Worm (Caenorhabditis elegans): ENCODE measurements around the gene fbxb-34.

fbxb-34 gene

ce11 chrII:621141-621540, 33.5 kb downstream of the fbxb-34 start:
- TF ChIP-seq nhr-11 (tag; optimal IDR thresholded peaks at IDR 0.05) (no peak), pqm-1 (tag; optimal IDR thresholded peaks at IDR 0.05) (peak; percentile 70), ztf-11 (tag; optimal IDR thresholded peaks at IDR 0.05) (no peak), nhr-12 (tag; optimal IDR thresholded peaks at IDR 0.05) (no peak), ZK546.5 (tag; optimal IDR thresholded peaks at IDR 0.05) (no peak), fkh-10 (GFP tag; optimal IDR thresholded peaks at IDR 0.05) (no peak), elt-1 (tag; optimal IDR thresholded peaks at IDR 0.05) (no peak), pha-4 (tag; optimal IDR thresholded peaks at IDR 0.05) (peak; percentile 63), egl-5 (tag; optimal IDR thresholded peaks at IDR 0.05) (no peak), zag-1 (tag; optimal IDR thresholded peaks at IDR 0.05) (no peak), elt-2 (tag; optimal IDR thresholded peaks at IDR 0.05) (peak; percentile 64), nhr-43 (tag; optimal IDR thresholded peaks at IDR 0.05; ENCODE audit: poor library complexity, severe bottlenecking) (no peak), elt-3 (tag; optimal IDR thresholded peaks at IDR 0.05) (no peak), lin-15B (tag; optimal IDR thresholded peaks at IDR 0.05) (no peak), nfya-1 (tag; optimal IDR thresholded peaks at IDR 0.05; ENCODE audit: insufficient read depth) (no peak), nhr-28 (tag; optimal IDR thresholded peaks at IDR 0.05) (no peak)

ce11 chrII:622478-622877, 34.8 kb downstream of the fbxb-34 start:
- no peak for TF ChIP-seq nhr-23 (tag; optimal IDR thresholded peaks at IDR 0.05)
- no peak for TF ChIP-seq daf-12 (tag; optimal IDR thresholded peaks at IDR 0.05)
- TF ChIP-seq fkh-2 (tag; optimal IDR thresholded peaks at IDR 0.05): no peak
- no peak for TF ChIP-seq eor-1 (tag; optimal IDR thresholded peaks at IDR 0.05)
- TF ChIP-seq snpc-4 (tag; optimal IDR thresholded peaks at IDR 0.05): no peak
- TF ChIP-seq nhr-237 (tag; optimal IDR thresholded peaks at IDR 0.05): no peak
- TF ChIP-seq hmg-11 (tag; optimal IDR thresholded peaks at IDR 0.05): peak; percentile 50
- TF ChIP-seq pha-4 (tag; optimal IDR thresholded peaks at IDR 0.05): peak; percentile 60
- TF ChIP-seq elt-2 (tag; optimal IDR thresholded peaks at IDR 0.05): peak; percentile 28
- no peak for TF ChIP-seq lsy-12 (tag; optimal IDR thresholded peaks at IDR 0.05)
- peak; percentile 50 for TF ChIP-seq lin-39 (tag; optimal IDR thresholded peaks at IDR 0.05)

DNA sequence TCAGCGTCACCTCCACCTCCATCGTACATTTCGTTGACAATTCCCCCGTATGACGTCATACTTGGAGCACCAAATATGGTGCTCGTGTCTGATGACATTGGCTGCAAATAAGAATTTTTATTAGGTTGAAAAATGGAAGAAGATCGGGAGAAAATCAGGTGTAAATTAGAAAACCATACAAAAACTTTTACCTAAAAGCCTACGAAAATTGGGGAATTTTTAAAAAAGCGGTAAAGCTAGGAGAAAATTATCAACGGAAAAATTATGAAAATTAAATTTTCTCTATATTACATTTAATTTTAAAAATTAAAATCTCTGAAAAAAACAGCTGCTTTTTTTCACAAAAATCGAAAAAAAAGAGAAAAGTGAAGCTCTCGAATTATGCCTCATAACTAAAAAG, 36.8 kb downstream of the fbxb-34 start, which contains the start of gene T04B8.5:
T04B8.5 (minus strand) TSS at position 101 of the 400 bp plus-strand sequence.
- TF ChIP-seq ceh-16 (tag; optimal IDR thresholded peaks at IDR 0.05): no peak
- TF ChIP-seq mdl-1 (tag; optimal IDR thresholded peaks at IDR 0.05): no peak
- no peak for TF ChIP-seq nhr-237 (tag; optimal IDR thresholded peaks at IDR 0.05)
- no peak for TF ChIP-seq egl-27 (tag; optimal IDR thresholded peaks at IDR 0.05)
- no peak for TF ChIP-seq lin-15B (tag; optimal IDR thresholded peaks at IDR 0.05)
- TF ChIP-seq elt-3 (tag; optimal IDR thresholded peaks at IDR 0.05): no peak
- TF ChIP-seq mml-1 (tag; optimal IDR thresholded peaks at IDR 0.05): no peak
- no peak for TF ChIP-seq ceh-28 (tag; optimal IDR thresholded peaks at IDR 0.05)
- no peak for TF ChIP-seq elt-2 (tag; optimal IDR thresholded peaks at IDR 0.05)
- no peak for TF ChIP-seq nhr-77 (tag; optimal IDR thresholded peaks at IDR 0.05)
- no peak for TF ChIP-seq pha-4 (tag; optimal IDR thresholded peaks at IDR 0.05)

- TF ChIP-seq ama-1 (optimal IDR thresholded peaks at IDR 0.05) (no peak), nhr-25 (tag; optimal IDR thresholded peaks at IDR 0.05) (peak; percentile 48), elt-1 (tag; optimal IDR thresholded peaks at IDR 0.05) (no peak), lin-39 (tag; optimal IDR thresholded peaks at IDR 0.05) (peak; percentile 41), nhr-23 (tag; optimal IDR thresholded peaks at IDR 0.05) (peak; percentile 72), nfya-1 (tag; optimal IDR thresholded peaks at IDR 0.05; ENCODE audit: insufficient read depth) (peak; percentile 33), pha-4 (tag; optimal IDR thresholded peaks at IDR 0.05) (peak; percentile 65), jun-1 (tag; optimal IDR thresholded peaks at IDR 0.05) (peak; percentile 8), hmg-11 (tag; optimal IDR thresholded peaks at IDR 0.05) (peak; percentile 86)
Observed at ce11 chrII:625926-626325, 38.3 kb downstream of the fbxb-34 start.

DNA sequence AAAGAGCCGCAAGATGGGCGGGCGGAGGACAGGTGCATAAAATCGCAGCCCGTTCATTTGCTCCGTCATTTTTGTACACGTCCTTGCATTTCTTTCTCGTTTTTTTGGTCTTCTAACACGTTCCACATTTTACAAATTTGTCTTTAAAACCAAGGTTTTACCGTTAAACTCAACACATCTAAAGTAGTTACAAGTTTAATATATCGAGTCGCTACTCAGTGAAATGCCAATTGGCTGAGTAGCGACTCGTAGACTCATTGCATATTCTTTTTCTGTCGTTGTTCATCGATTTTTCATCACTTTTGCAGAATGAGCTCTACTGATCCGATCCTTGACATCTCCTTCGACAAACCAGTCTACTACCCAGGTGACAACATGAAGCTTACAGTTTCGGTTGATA, 39.6 kb downstream of the fbxb-34 start, which contains the start of gene arrd-1:
arrd-1 (plus strand) TSS at position 301 of the 400 bp plus-strand sequence.
- TF ChIP-seq egl-27 (tag; optimal IDR thresholded peaks at IDR 0.05): no peak
- TF ChIP-seq aly-2 (tag; optimal IDR thresholded peaks at IDR 0.05): no peak
- TF ChIP-seq tbx-2 (tag; optimal IDR thresholded peaks at IDR 0.05): no peak
- TF ChIP-seq daf-12 (tag; optimal IDR thresholded peaks at IDR 0.05): no peak
- no peak for TF ChIP-seq elt-1 (tag; optimal IDR thresholded peaks at IDR 0.05)
- TF ChIP-seq fkh-2 (tag; optimal IDR thresholded peaks at IDR 0.05): no peak
- no peak for TF ChIP-seq elt-3 (tag; optimal IDR thresholded peaks at IDR 0.05)
- no peak for TF ChIP-seq ceh-82 (tag; optimal IDR thresholded peaks at IDR 0.05)
